Worm (Caenorhabditis elegans): ENCODE measurements around the gene mrps-31.

Gene mrps-31

DNA sequence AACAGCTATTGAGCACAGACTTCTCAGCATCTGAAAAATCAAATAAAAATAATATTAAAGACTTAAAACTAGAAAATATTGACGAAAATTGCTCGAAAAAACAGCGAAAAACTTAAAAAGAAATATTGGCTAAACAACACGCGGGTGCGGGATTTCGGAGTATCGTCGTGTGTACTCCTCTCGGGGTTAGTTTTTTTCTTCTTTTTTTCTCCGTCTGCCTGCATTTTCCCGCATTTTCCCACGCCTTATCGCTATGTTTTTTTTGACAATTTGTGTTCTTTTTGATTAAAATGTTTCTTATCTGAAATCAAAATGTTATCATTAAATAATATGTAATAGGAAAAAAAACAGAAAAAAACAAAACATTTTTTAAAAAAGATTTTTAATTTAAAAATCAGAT lies at the start of gene mrps-31:
Gene mrps-31, minus strand, starts transcription at position 36 of the 400 bp plus-strand sequence.
- TF ChIP-seq skn-1 (tag; optimal IDR thresholded peaks at IDR 0.05) = no peak
- TF ChIP-seq zag-1 (tag; optimal IDR thresholded peaks at IDR 0.05) = no peak
- TF ChIP-seq nhr-237 (tag; optimal IDR thresholded peaks at IDR 0.05) = no peak
- no peak for TF ChIP-seq ztf-1 (GFP tag; conservative IDR thresholded peaks at IDR 0.05)
- peak; percentile 44 for TF ChIP-seq lin-13 (GFP tag; optimal IDR thresholded peaks at IDR 0.05)
- no peak for TF ChIP-seq nhr-6 (tag; optimal IDR thresholded peaks at IDR 0.05)
- TF ChIP-seq nhr-21 (tag; optimal IDR thresholded peaks at IDR 0.05) = no peak
- no peak for TF ChIP-seq nhr-10 (tag; optimal IDR thresholded peaks at IDR 0.05)
- no peak for TF ChIP-seq mdl-1 (tag; optimal IDR thresholded peaks at IDR 0.05)
- TF ChIP-seq nhr-77 (tag; optimal IDR thresholded peaks at IDR 0.05) = no peak
- TF ChIP-seq nhr-11 (tag; optimal IDR thresholded peaks at IDR 0.05) = no peak
- TF ChIP-seq snpc-4 (tag; optimal IDR thresholded peaks at IDR 0.05) = no peak
- TF ChIP-seq lin-11 (tag; optimal IDR thresholded peaks at IDR 0.05) = peak; percentile 24
- peak; percentile 65 for TF ChIP-seq unc-55 (GFP tag; optimal IDR thresholded peaks at IDR 0.05)
- peak; percentile 54 for TF ChIP-seq sma-3 (GFP tag; optimal IDR thresholded peaks at IDR 0.05)
- TF ChIP-seq ceh-82 (tag; optimal IDR thresholded peaks at IDR 0.05) = no peak
- TF ChIP-seq Y55F3AM.14 (GFP tag; optimal IDR thresholded peaks at IDR 0.05) = no peak
- no peak for TF ChIP-seq R02D3.7 (tag; optimal IDR thresholded peaks at IDR 0.05)
- no peak for TF ChIP-seq sem-4 (tag; optimal IDR thresholded peaks at IDR 0.05)
- TF ChIP-seq ceh-16 (tag; optimal IDR thresholded peaks at IDR 0.05) = no peak
- no peak for TF ChIP-seq peb-1 (tag; optimal IDR thresholded peaks at IDR 0.05)
- TF ChIP-seq lsy-2 (tag; optimal IDR thresholded peaks at IDR 0.05) = peak; percentile 13 to 70
- TF ChIP-seq mab-5 (tag; optimal IDR thresholded peaks at IDR 0.05) = no peak
- no peak for TF ChIP-seq unc-62 (GFP tag; optimal IDR thresholded peaks at IDR 0.05)
- peak; percentile 71 for TF ChIP-seq C34F6.9 (tag; optimal IDR thresholded peaks at IDR 0.05)
- TF ChIP-seq egl-27 (tag; optimal IDR thresholded peaks at IDR 0.05) = peak; percentile 23
- TF ChIP-seq nhr-25 (tag; optimal IDR thresholded peaks at IDR 0.05) = no peak
- TF ChIP-seq F13H6.1 (tag; optimal IDR thresholded peaks at IDR 0.05) = peak; percentile 42
- TF ChIP-seq gmeb-1 (tag; optimal IDR thresholded peaks at IDR 0.05) = peak; percentile 51
- TF ChIP-seq mbf-1 (tag; optimal IDR thresholded peaks at IDR 0.05) = no peak
- no peak for TF ChIP-seq unc-39 (tag; optimal IDR thresholded peaks at IDR 0.05)
- TF ChIP-seq nhr-12 (tag; optimal IDR thresholded peaks at IDR 0.05) = no peak
- TF ChIP-seq lin-39 (tag; optimal IDR thresholded peaks at IDR 0.05) = no peak
- TF ChIP-seq nhr-23 (tag; optimal IDR thresholded peaks at IDR 0.05) = no peak
- peak; percentile 23 for TF ChIP-seq nhr-129 (tag; optimal IDR thresholded peaks at IDR 0.05)
- TF ChIP-seq sma-9 (GFP tag; optimal IDR thresholded peaks at IDR 0.05) = peak; percentile 29
- TF ChIP-seq sma-9 (tag; optimal IDR thresholded peaks at IDR 0.05) = no peak
- TF ChIP-seq fos-1 (tag; optimal IDR thresholded peaks at IDR 0.05) = peak; percentile 91
- no peak for TF ChIP-seq blmp-1 (tag; optimal IDR thresholded peaks at IDR 0.05; ENCODE audit: insufficient read depth)
- TF ChIP-seq ztf-11 (tag; optimal IDR thresholded peaks at IDR 0.05) = no peak
- TF ChIP-seq crh-2 (tag; optimal IDR thresholded peaks at IDR 0.05) = peak; percentile 62
- TF ChIP-seq aly-2 (tag; optimal IDR thresholded peaks at IDR 0.05) = no peak
- no peak for TF ChIP-seq ZK546.5 (tag; optimal IDR thresholded peaks at IDR 0.05)
- TF ChIP-seq ztf-4 (tag; optimal IDR thresholded peaks at IDR 0.05) = no peak
- no peak for TF ChIP-seq dmd-4 (tag; optimal IDR thresholded peaks at IDR 0.05)
- TF ChIP-seq alr-1 (tag; optimal IDR thresholded peaks at IDR 0.05) = no peak
- TF ChIP-seq elt-3 (tag; optimal IDR thresholded peaks at IDR 0.05) = no peak
- TF ChIP-seq ama-1 (optimal IDR thresholded peaks at IDR 0.05) = no peak
- TF ChIP-seq elt-1 (tag; optimal IDR thresholded peaks at IDR 0.05) = no peak
